Fruit fly (Drosophila melanogaster) whole organism, embryonic: ENCODE measurements around the gene CG32645.
A peak's percentile ranks its signal among the peaks of the same experiment; 100 is the strongest.

Experiments
- Abd-B ChIP-seq: fragments of 200-800 bp; sonication (Bioruptor generic); optimal IDR thresholded peaks from 2 replicates; lab custom pipeline; 2018; ENCODE audit warnings: missing biosample characterization, mild to moderate bottlenecking, missing genetic modification characterization, moderate library complexity
- Aef1 ChIP-seq: fragments of 200-800 bp; sonication (Bioruptor generic); IDR thresholded peaks from 3 replicates; pipeline ENCODE4 v1.3.6; 2022; ENCODE audit warnings: missing biosample characterization, missing genetic modification characterization
- Antp ChIP-seq: fragments of 200-800 bp; sonication (Bioruptor generic); optimal IDR thresholded peaks from 3 replicates; lab custom pipeline; 2016; ENCODE audit warnings: missing biosample characterization, missing genetic modification characterization
- Atf3 ChIP-seq: fragments of 200-800 bp; sonication (Bioruptor generic); optimal IDR thresholded peaks from 3 replicates; lab custom pipeline; 2016; ENCODE audit warnings: missing biosample characterization, missing genetic modification characterization
- CG10543 ChIP-seq: fragments of 200-800 bp; sonication (Bioruptor generic); optimal IDR thresholded peaks from 3 replicates; lab custom pipeline; 2017; ENCODE audit warnings: missing biosample characterization, mild to moderate bottlenecking, missing genetic modification characterization, moderate library complexity
- CG13123 ChIP-seq: fragments of 200-800 bp; sonication (Bioruptor generic); optimal IDR thresholded peaks from 2 replicates; lab custom pipeline; 2016; ENCODE audit warnings: missing biosample characterization, missing genetic modification characterization
- CG17328 ChIP-seq: fragments of 200-800 bp; sonication (Bioruptor generic); IDR thresholded peaks from 2 replicates; pipeline ENCODE4 v1.3.6; 2022; ENCODE audit warnings: missing biosample characterization, missing genetic modification characterization
- CG17359 ChIP-seq: fragments of 200-800 bp; sonication (Bioruptor generic); optimal IDR thresholded peaks from 3 replicates; lab custom pipeline; 2018; ENCODE audit warnings: missing biosample characterization, mild to moderate bottlenecking, missing genetic modification characterization, moderate library complexity
- CG17361 ChIP-seq: fragments of 200-800 bp; sonication (Bioruptor generic); IDR thresholded peaks from 3 replicates; pipeline ENCODE4 v1.3.6; 2022; ENCODE audit warnings: missing biosample characterization, missing genetic modification characterization
- CG17912 ChIP-seq: fragments of 200-800 bp; sonication (Bioruptor generic); optimal IDR thresholded peaks from 2 replicates; lab custom pipeline; 2018; ENCODE audit warnings: missing biosample characterization, mild to moderate bottlenecking, missing genetic modification characterization
- CG1792 ChIP-seq: fragments of 200-800 bp; sonication (Bioruptor generic); optimal IDR thresholded peaks from 2 replicates; lab custom pipeline; 2016; ENCODE audit warnings: missing biosample characterization, missing genetic modification characterization
- CG18011 ChIP-seq: fragments of 200-800 bp; sonication (Bioruptor generic); optimal IDR thresholded peaks from 2 replicates; lab custom pipeline; 2017; ENCODE audit warnings: missing biosample characterization, missing genetic modification characterization, mild to moderate bottlenecking, moderate library complexity, missing genotype
- CG33557 ChIP-seq: fragments of 200-800 bp; sonication (Bioruptor generic); optimal IDR thresholded peaks from 2 replicates; lab custom pipeline; 2019; ENCODE audit warnings: missing biosample characterization, mild to moderate bottlenecking, missing genetic modification characterization, moderate library complexity
- CG34224 ChIP-seq: fragments of 200-800 bp; sonication (Bioruptor generic); IDR thresholded peaks from 3 replicates; pipeline ENCODE4 v1.3.6; 2022; ENCODE audit warnings: missing biosample characterization, missing genetic modification characterization; ENCODE audit not compliant: partially characterized antibody
- CG3838 ChIP-seq: fragments of 200-800 bp; sonication (Bioruptor generic); optimal IDR thresholded peaks from 3 replicates; lab custom pipeline; 2016; ENCODE audit warnings: missing biosample characterization, missing genetic modification characterization
- CG6254 ChIP-seq: fragments of 200-800 bp; sonication (Bioruptor generic); optimal IDR thresholded peaks from 3 replicates; lab custom pipeline; 2017; ENCODE audit warnings: mild to moderate bottlenecking, missing biosample characterization, missing genetic modification reagents, missing genetic modification characterization
- CG7745 ChIP-seq: fragments of 200-800 bp; sonication (Bioruptor generic); optimal IDR thresholded peaks from 2 replicates; lab custom pipeline; 2018; ENCODE audit warnings: missing biosample characterization, mild to moderate bottlenecking, missing genetic modification characterization, moderate library complexity
- CG7987 ChIP-seq: fragments of 200-800 bp; sonication (Bioruptor generic); optimal IDR thresholded peaks from 2 replicates; lab custom pipeline; 2018; ENCODE audit warnings: missing biosample characterization, mild to moderate bottlenecking, missing genetic modification characterization, moderate library complexity
- CG8089 ChIP-seq: fragments of 200-800 bp; sonication (Bioruptor generic); optimal IDR thresholded peaks from 3 replicates; lab custom pipeline; 2016; ENCODE audit warnings: missing biosample characterization, missing genetic modification characterization
- CG8359 ChIP-seq: fragments of 200-800 bp; sonication (Bioruptor generic); optimal IDR thresholded peaks from 2 replicates; lab custom pipeline; 2017; ENCODE audit warnings: missing biosample characterization, mild to moderate bottlenecking, missing genetic modification characterization, borderline replicate concordance
- CG8765 ChIP-seq: fragments of 200-800 bp; sonication (Bioruptor generic); IDR thresholded peaks from 2 replicates; pipeline ENCODE4 v1.3.6; 2022; ENCODE audit warnings: missing biosample characterization, missing genetic modification characterization
- CG8924 ChIP-seq: fragments of 200-800 bp; optimal IDR thresholded peaks from 3 replicates; lab custom pipeline; 2019; ENCODE audit warnings: missing biosample characterization, mild to moderate bottlenecking, missing genetic modification characterization, moderate library complexity
- CG9215 ChIP-seq: fragments of 200-800 bp; sonication (Bioruptor generic); IDR thresholded peaks from 2 replicates; pipeline ENCODE4 v1.3.6; 2022; ENCODE audit warnings: missing biosample characterization, missing genetic modification characterization
- CG9437 ChIP-seq: fragments of 200-800 bp; sonication (Bioruptor generic); optimal IDR thresholded peaks from 2 replicates; lab custom pipeline; 2018; ENCODE audit warnings: missing biosample characterization, mild to moderate bottlenecking, missing genetic modification characterization
- Doc2 ChIP-seq: fragments of 200-800 bp; sonication (Bioruptor generic); IDR thresholded peaks from 2 replicates; pipeline ENCODE4 v1.3.6; 2022; ENCODE audit warnings: missing biosample characterization, missing genetic modification characterization
- E2f1 ChIP-seq: fragments of 200-800 bp; sonication (Bioruptor generic); IDR thresholded peaks from 2 replicates; pipeline ENCODE4 v1.3.6; 2022; ENCODE audit warnings: missing biosample characterization, missing genetic modification characterization
- ERR ChIP-seq: fragments of 200-800 bp; sonication (Bioruptor generic); optimal IDR thresholded peaks from 2 replicates; lab custom pipeline; 2016; ENCODE audit warnings: missing biosample characterization, missing genetic modification characterization
- Ets97D ChIP-seq: fragments of 200-800 bp; sonication (Bioruptor generic); optimal IDR thresholded peaks from 3 replicates; lab custom pipeline; 2016; ENCODE audit warnings: missing biosample characterization, missing genetic modification characterization
- Fer3 ChIP-seq: fragments of 200-800 bp; sonication (Bioruptor generic); optimal IDR thresholded peaks from 2 replicates; lab custom pipeline; 2018; ENCODE audit warnings: missing biosample characterization, mild to moderate bottlenecking, missing genetic modification characterization, moderate library complexity
- HLHmδ ChIP-seq: fragments of 200-800 bp; sonication (Bioruptor generic); optimal IDR thresholded peaks from 2 replicates; lab custom pipeline; 2018; ENCODE audit warnings: missing biosample characterization, mild to moderate bottlenecking, missing genetic modification characterization, moderate library complexity
- Lpt ChIP-seq: fragments of >200 bp; optimal IDR thresholded peaks from 2 replicates; lab custom pipeline; 2018; ENCODE audit warnings: missing biosample characterization, missing genetic modification characterization
- Med ChIP-seq: fragments of 200-800 bp; sonication (Bioruptor generic); peaks from one replicate; lab custom pipeline; 2016; ENCODE audit warnings: missing biosample characterization, missing genetic modification characterization, mild to moderate bottlenecking, inconsistent platforms, moderate library complexity
- Opbp ChIP-seq: fragments of 200-800 bp; sonication (Bioruptor generic); IDR thresholded peaks from 3 replicates; pipeline ENCODE4 v1.3.6; 2022; ENCODE audit warnings: missing biosample characterization, missing genetic modification characterization; ENCODE audit not compliant: partially characterized antibody
- Rx ChIP-seq: fragments of 200-800 bp; sonication (Bioruptor generic); IDR thresholded peaks from 2 replicates; pipeline ENCODE4 v1.3.6; 2022; ENCODE audit warnings: missing biosample characterization, missing genetic modification characterization
- ab ChIP-seq: fragments of 200-800 bp; sonication (Bioruptor generic); optimal IDR thresholded peaks from 2 replicates; lab custom pipeline; 2016; ENCODE audit warnings: missing biosample characterization, missing genetic modification characterization
- aop ChIP-seq: fragments of 200-800 bp; sonication (Bioruptor generic); IDR thresholded peaks from 2 replicates; pipeline ENCODE4 v1.3.6; 2022; ENCODE audit warnings: missing biosample characterization, missing genetic modification characterization
- crp ChIP-seq, 2 experiments: fragments of 200-800 bp; sonication (Bioruptor generic); optimal IDR thresholded peaks; 2 replicates in 1 of 2; 3 replicates in 1 of 2; lab custom pipeline; 2017; ENCODE audit warnings: missing biosample characterization in 2 of 2, missing genetic modification characterization in 2 of 2, mild to moderate bottlenecking in 1 of 2, moderate library complexity in 1 of 2
- gcm2 ChIP-seq: fragments of 200-800 bp; sonication (Bioruptor generic); optimal IDR thresholded peaks from 2 replicates; lab custom pipeline; 2016; ENCODE audit warnings: missing biosample characterization, missing genetic modification characterization
- her ChIP-seq: fragments of 200-800 bp; sonication (Bioruptor generic); optimal IDR thresholded peaks from 2 replicates; lab custom pipeline; 2016; ENCODE audit warnings: missing biosample characterization, missing genetic modification characterization
- klu ChIP-seq: fragments of 200-800 bp; sonication (Bioruptor generic); IDR thresholded peaks from 2 replicates; pipeline ENCODE4 v1.3.6; 2022; ENCODE audit warnings: missing biosample characterization, missing genetic modification characterization
- mam ChIP-seq: fragments of 200-800 bp; sonication (Bioruptor generic); optimal IDR thresholded peaks from 3 replicates; lab custom pipeline; 2016; ENCODE audit warnings: missing biosample characterization, missing genetic modification characterization
- mirr ChIP-seq: fragments of 200-800 bp; sonication (Bioruptor generic); optimal IDR thresholded peaks from 3 replicates; lab custom pipeline; 2018; ENCODE audit warnings: missing biosample characterization, mild to moderate bottlenecking, missing genetic modification characterization
- pb ChIP-seq: fragments of 200-800 bp; sonication (Bioruptor generic); optimal IDR thresholded peaks from 3 replicates; lab custom pipeline; 2016; ENCODE audit warnings: missing biosample characterization, missing genetic modification characterization
- pita ChIP-seq: fragments of 200-800 bp; sonication (Bioruptor generic); optimal IDR thresholded peaks from 2 replicates; lab custom pipeline; 2017; ENCODE audit warnings: missing biosample characterization, mild to moderate bottlenecking, missing genetic modification characterization
- repo ChIP-seq: fragments of 200-800 bp; sonication (Bioruptor generic); optimal IDR thresholded peaks from 2 replicates; lab custom pipeline; 2016; ENCODE audit warnings: missing biosample characterization, missing genetic modification characterization
- sens-2 ChIP-seq: fragments of 200-800 bp; sonication (Bioruptor generic); IDR thresholded peaks from 2 replicates; pipeline ENCODE4 v1.3.6; 2022; ENCODE audit warnings: missing biosample characterization, missing genetic modification characterization
- sug ChIP-seq: fragments of 200-800 bp; optimal IDR thresholded peaks from 2 replicates; lab custom pipeline; 2019; ENCODE audit warnings: missing biosample characterization, mild to moderate bottlenecking, missing genetic modification characterization, moderate library complexity
- twi ChIP-seq: fragments of 200-800 bp; optimal IDR thresholded peaks from 2 replicates; lab custom pipeline; 2019; ENCODE audit warnings: missing biosample characterization, mild to moderate bottlenecking, missing genetic modification characterization, moderate library complexity
- unc-4 ChIP-seq: fragments of 200-800 bp; sonication (Bioruptor generic); IDR thresholded peaks from 2 replicates; pipeline ENCODE4 v1.3.6; 2022; ENCODE audit warnings: missing biosample characterization, missing genetic modification characterization; ENCODE audit not compliant: partially characterized antibody
- unpg ChIP-seq: fragments of 200-800 bp; sonication (Bioruptor generic); optimal IDR thresholded peaks from 3 replicates; lab custom pipeline; 2018; ENCODE audit warnings: missing biosample characterization, mild to moderate bottlenecking, missing genetic modification characterization, moderate library complexity
- zfh2 ChIP-seq: fragments of 200-800 bp; sonication (Bioruptor generic); optimal IDR thresholded peaks from 2 replicates; lab custom pipeline; 2016; ENCODE audit warnings: missing biosample characterization, missing genetic modification characterization

CG32645 gene

DNA sequence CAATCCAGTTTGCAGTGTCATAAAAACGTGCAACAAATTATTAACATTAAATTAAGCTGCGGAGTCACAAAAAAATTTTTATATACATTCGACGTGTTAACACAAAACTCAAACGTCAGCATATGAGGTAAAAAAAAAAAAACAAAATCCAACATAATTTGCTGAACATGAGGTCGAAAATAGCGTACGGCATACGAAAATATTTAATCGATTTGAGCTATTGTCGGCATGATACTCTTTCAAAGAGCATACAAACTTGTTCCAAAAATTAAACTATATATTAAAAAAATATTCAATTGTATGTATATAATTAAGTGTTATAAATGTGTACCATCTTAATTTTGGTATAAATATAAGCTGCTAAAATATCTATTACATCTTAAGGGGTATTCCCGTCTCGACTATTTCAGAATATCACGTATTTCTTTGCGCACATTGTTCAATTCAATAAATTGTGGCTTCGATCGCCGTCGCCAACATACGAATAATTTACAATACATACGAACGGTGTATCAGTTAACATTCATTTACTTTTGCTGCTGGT, 29.3 kb upstream of the CG32645 start (continued):
- peak; percentile 59; the same call in 2 of the 3 replicates for TF ChIP-seq CG17361 (GFP tag; lab: Robert Waterston, UW)
- no peak for TF ChIP-seq gcm2 (GFP tag; lab: Kevin White, UChicago)
- peak; percentile 60 for TF ChIP-seq Fer3
- no peak for TF ChIP-seq Doc2 (GFP tag; lab: Robert Waterston, UW)
- TF ChIP-seq unpg (GFP tag; lab: Kevin White, UChicago) = peak; percentile 71
- TF ChIP-seq CG17912 (GFP tag; lab: Kevin White, UChicago) = no peak
- no peak for TF ChIP-seq Antp
- no peak for TF ChIP-seq sug (tag; lab: Kevin White, UChicago)
- peak; percentile 61 for TF ChIP-seq CG8924 (tag; lab: Kevin White, UChicago)
- no peak for TF ChIP-seq pita (GFP tag; lab: Kevin White, UChicago)
- no peak for TF ChIP-seq CG33557 (GFP tag; lab: Kevin White, UChicago)
- TF ChIP-seq CG13123 (GFP tag; lab: Kevin White, UChicago) = no peak
- no peak for TF ChIP-seq CG7987 (GFP tag; lab: Kevin White, UChicago)
- no peak for TF ChIP-seq CG9215 (GFP tag; lab: Robert Waterston, UW)
- no peak for TF ChIP-seq CG10543 (GFP tag; lab: Kevin White, UChicago)
- TF ChIP-seq Opbp (GFP tag; lab: Robert Waterston, UW) = no peak
- no peak for TF ChIP-seq CG17328 (GFP tag; lab: Robert Waterston, UW)
- TF ChIP-seq repo (GFP tag; lab: Kevin White, UChicago) = no peak
- no peak for TF ChIP-seq CG3838
- TF ChIP-seq CG8089 (GFP tag; lab: Kevin White, UChicago) = no peak
- TF ChIP-seq Med (GFP tag; lab: Kevin White, UChicago) = peak; percentile 29
- no peak for TF ChIP-seq aop
- peak; percentile 3 for TF ChIP-seq CG9437 (GFP tag; lab: Kevin White, UChicago)
- no peak for TF ChIP-seq HLHmδ (GFP tag; lab: Kevin White, UChicago)
- no peak for TF ChIP-seq her
- peak; percentile 35 for TF ChIP-seq Abd-B (GFP tag; lab: Kevin White, UChicago)
- no peak for TF ChIP-seq mam (GFP tag; lab: Kevin White, UChicago)
- TF ChIP-seq CG7745 (tag; lab: Kevin White, UChicago) = no peak
- no peak for TF ChIP-seq mirr (GFP tag; lab: Kevin White, UChicago)
- no peak for TF ChIP-seq twi (tag; lab: Kevin White, UChicago)
- no peak for TF ChIP-seq sens-2 (GFP tag; lab: Robert Waterston, UW)
- peak; percentile 42; the same call in 1 of the 3 replicates for TF ChIP-seq Aef1 (GFP tag; lab: Robert Waterston, UW)
- TF ChIP-seq E2f1 (GFP tag; lab: Robert Waterston, UW) = peak; percentile 43
- no peak for TF ChIP-seq ab
- no peak for TF ChIP-seq crp (GFP tag; optimal IDR thresholded peaks at IDR 0.05; lab: Kevin White, UChicago)
- TF ChIP-seq Rx (GFP tag; lab: Robert Waterston, UW) = 0 out of 2 replicates have a peak, but pooled peaks have one; percentile 4
- TF ChIP-seq ERR (GFP tag; lab: Kevin White, UChicago) = no peak
- no peak for TF ChIP-seq pb (GFP tag; lab: Kevin White, UChicago)
- TF ChIP-seq CG34224 (GFP tag; lab: Robert Waterston, UW) = no peak
- no peak for TF ChIP-seq CG8765 (GFP tag; lab: Robert Waterston, UW)
- no peak for TF ChIP-seq CG6254 (GFP tag; lab: Kevin White, UChicago)
- TF ChIP-seq Lpt = no peak
- peak; percentile 64 for TF ChIP-seq CG17359
- no peak for TF ChIP-seq CG8359 (GFP tag; lab: Kevin White, UChicago)
- no peak for TF ChIP-seq CG18011
- TF ChIP-seq Atf3 (GFP tag; lab: Kevin White, UChicago) = no peak
- no peak for TF ChIP-seq unc-4 (GFP tag; lab: Robert Waterston, UW)
- TF ChIP-seq Ets97D = no peak
- TF ChIP-seq klu = no peak
- no peak for TF ChIP-seq CG1792
- no peak for TF ChIP-seq zfh2 (GFP tag; lab: Kevin White, UChicago)
